Worm (Caenorhabditis elegans) whole organism, midembryonic: ENCODE data around the gene spc-2.

Experiments
- T22C8.4 ChIP-seq: fragments of 200-800 bp; sonication (Bioruptor generic); IDR thresholded peaks from 2 replicates; pipeline ENCODE4 v1.3.6; 2022; ENCODE audit warnings: missing genetic modification characterization, missing compliant biosample characterization
- klf-2 ChIP-seq: fragments of 200-800 bp; sonication (Bioruptor generic); conservative IDR thresholded peaks from 2 replicates; pipeline ENCODE4 v1.3.6; 2022; ENCODE audit warnings: missing genetic modification reagents, missing genetic modification characterization, missing compliant biosample characterization
- ref-1 ChIP-seq: fragments of 200-800 bp; sonication (Bioruptor generic); conservative IDR thresholded peaks from 2 replicates; pipeline ENCODE4 v1.3.6; 2022; ENCODE audit warnings: missing genetic modification reagents, missing genetic modification characterization, missing compliant biosample characterization
- tab-1 ChIP-seq: fragments of 200-800 bp; sonication (Bioruptor generic); IDR thresholded peaks from 2 replicates; pipeline ENCODE4 v1.3.6; 2022; ENCODE audit warnings: missing genetic modification characterization, missing compliant biosample characterization
- ztf-29 ChIP-seq: fragments of 200-800 bp; sonication (Bioruptor generic); IDR thresholded peaks from 2 replicates; pipeline ENCODE4 v1.3.6; 2022; ENCODE audit warnings: missing genetic modification reagents, missing genetic modification characterization, missing compliant biosample characterization

ce11 chrIII:8199060-8199459 lies 17.4 kb downstream of the spc-2 start:
- TF ChIP-seq T22C8.4 (GFP tag; lab: Robert Waterston, UW) (no peak), ztf-29 (GFP tag; lab: Robert Waterston, UW) (no peak), klf-2 (GFP tag; lab: Robert Waterston, UW) (no peak), ref-1 (no peak), tab-1 (GFP tag; lab: Robert Waterston, UW) (no peak)
